Fruit fly (Drosophila melanogaster) Kc167 (cell line): ENCODE data around the gene mRpL30.

ENCODE experiments used
- Myc ChIP-seq: fragments of >200 bp; optimal IDR thresholded peaks from 2 replicates; lab custom pipeline; 2017; ENCODE audit warnings: missing external identifiers
- Sin3A ChIP-seq: fragments of >200 bp; optimal IDR thresholded peaks from 2 replicates; lab custom pipeline; 2018; ENCODE audit warnings: missing external identifiers
- h ChIP-seq: fragments of >200 bp; optimal IDR thresholded peaks from 3 replicates; lab custom pipeline; 2018; ENCODE audit warnings: missing external identifiers
- insv ChIP-seq: fragments of >200 bp; optimal IDR thresholded peaks from 3 replicates; lab custom pipeline; 2018; ENCODE audit warnings: missing external identifiers
- psq ChIP-seq: fragments of >200 bp; optimal IDR thresholded peaks from 2 replicates; lab custom pipeline; 2017; ENCODE audit warnings: missing external identifiers
- ttk ChIP-seq: sonication (Bioruptor generic); optimal IDR thresholded peaks from 2 replicates; lab custom pipeline; 2017; ENCODE audit warnings: missing external identifiers

mRpL30 gene

dm6 chrX:4660642-4661252, 13.1 kb downstream of the mRpL30 start:
- TF ChIP-seq ttk, result no peak
- no peak for TF ChIP-seq Myc (lab: Kevin White, UChicago)
- no peak for TF ChIP-seq h (lab: Kevin White, UChicago)
- TF ChIP-seq insv (lab: Kevin White, UChicago), result no peak
- TF ChIP-seq psq (lab: Kevin White, UChicago), result no peak
- TF ChIP-seq Sin3A (lab: Kevin White, UChicago), result no peak

DNA sequence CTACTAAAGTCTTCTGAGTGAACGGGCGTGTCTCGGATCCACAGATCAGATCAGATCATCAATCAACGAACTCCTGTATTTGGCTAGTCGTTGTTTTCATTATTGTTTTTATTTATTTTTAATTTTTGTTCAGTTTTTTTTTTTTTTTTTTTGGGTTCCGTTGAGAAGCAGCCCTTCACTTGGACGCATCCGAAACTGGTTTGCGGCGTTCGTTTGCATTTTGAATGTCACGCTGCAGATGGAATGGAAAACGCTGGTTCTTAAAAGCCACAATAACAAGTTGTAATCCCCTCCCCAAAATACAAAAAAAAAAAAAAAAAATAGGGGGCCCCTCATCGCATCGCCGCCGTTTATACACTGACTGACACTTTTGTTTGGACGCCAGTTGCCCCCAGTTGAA, 16.4 kb downstream of the mRpL30 start:
- TF ChIP-seq Sin3A (lab: Kevin White, UChicago) (no peak), psq (lab: Kevin White, UChicago) (no peak), ttk (no peak), insv (lab: Kevin White, UChicago) (no peak), h (lab: Kevin White, UChicago) (no peak), Myc (lab: Kevin White, UChicago) (no peak)

dm6 chrX:4666650-4667360, 19.1 kb downstream of the mRpL30 start, which contains the start of gene CG3009:
CG3009 (minus strand) TSS chrX:4666700.
- TF ChIP-seq ttk (no peak), Myc (lab: Kevin White, UChicago) (no peak), insv (lab: Kevin White, UChicago) (no peak), Sin3A (lab: Kevin White, UChicago) (no peak), psq (lab: Kevin White, UChicago) (no peak), h (lab: Kevin White, UChicago) (no peak)

DNA sequence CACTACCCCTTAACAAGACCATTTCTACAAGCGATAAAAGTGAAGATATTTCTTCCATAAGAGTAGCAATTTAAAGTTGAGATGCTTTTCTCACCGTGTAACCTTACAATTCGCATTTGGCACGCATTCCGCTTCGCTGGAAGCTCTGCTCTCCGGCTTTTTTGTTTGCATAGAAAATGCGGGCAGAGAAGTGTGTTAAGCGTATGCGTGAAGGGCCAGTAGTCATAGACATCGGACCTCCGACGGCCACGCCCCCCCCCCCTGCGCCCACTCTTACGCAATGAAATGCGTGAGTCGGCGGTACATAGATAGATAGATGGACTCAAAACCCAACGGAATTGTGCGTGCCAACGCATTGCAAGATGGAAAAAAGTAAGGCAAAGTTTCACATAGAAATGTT, 21.8 kb downstream of the mRpL30 start:
- TF ChIP-seq psq (lab: Kevin White, UChicago) (no peak), h (lab: Kevin White, UChicago) (no peak), Myc (lab: Kevin White, UChicago) (no peak), ttk (no peak), Sin3A (lab: Kevin White, UChicago) (no peak), insv (lab: Kevin White, UChicago) (no peak)

- no peak for TF ChIP-seq ttk
- TF ChIP-seq psq (lab: Kevin White, UChicago), result no peak
- TF ChIP-seq h (lab: Kevin White, UChicago), result no peak
- no peak for TF ChIP-seq Myc (lab: Kevin White, UChicago)
- no peak for TF ChIP-seq insv (lab: Kevin White, UChicago)
Observed at dm6 chrX:4671194-4671626, 23.5 kb downstream of the mRpL30 start.

DNA sequence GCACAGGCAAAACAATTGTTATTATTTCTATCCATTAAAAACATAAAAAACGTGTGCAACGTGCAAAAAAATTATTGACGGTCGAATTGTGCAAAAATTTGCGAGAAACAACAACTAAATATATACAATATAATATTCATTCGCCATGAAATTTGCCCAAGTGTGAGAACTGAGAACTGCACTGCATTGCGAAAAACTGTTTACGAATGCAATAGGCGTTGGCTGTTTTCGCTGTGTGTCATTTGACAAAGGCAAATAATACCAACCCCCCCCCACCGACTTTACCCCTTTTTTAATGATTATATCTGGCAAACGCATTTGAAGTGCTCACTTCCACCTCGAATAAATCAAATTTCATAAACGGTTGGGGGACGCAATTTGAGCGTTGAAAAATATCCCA, 27.4 kb downstream of the mRpL30 start:
- no peak for TF ChIP-seq ttk
- TF ChIP-seq h (lab: Kevin White, UChicago), result no peak
- no peak for TF ChIP-seq Myc (lab: Kevin White, UChicago)
- TF ChIP-seq insv (lab: Kevin White, UChicago), result no peak
- no peak for TF ChIP-seq Sin3A (lab: Kevin White, UChicago)
- TF ChIP-seq psq (lab: Kevin White, UChicago), result no peak

DNA sequence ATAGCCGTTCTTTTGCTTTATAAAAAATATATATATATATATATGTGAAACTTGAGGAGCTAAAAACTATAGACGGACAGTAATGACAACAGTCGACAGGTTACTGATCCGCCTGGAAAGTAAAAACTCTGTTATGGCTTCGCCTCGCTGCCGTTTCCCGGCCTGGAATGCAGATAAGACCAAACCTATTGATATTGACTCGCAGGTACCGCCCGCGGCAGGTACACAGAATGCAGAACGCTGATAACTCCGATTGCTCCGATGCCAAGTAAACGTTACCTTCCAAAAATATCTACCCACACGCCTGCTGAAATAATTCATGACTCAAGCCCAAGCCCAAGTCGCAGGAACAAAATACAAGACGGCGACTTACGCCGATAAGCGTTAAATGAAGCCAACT, 29.8 kb downstream of the mRpL30 start:
- TF ChIP-seq psq (lab: Kevin White, UChicago), result no peak
- no peak for TF ChIP-seq ttk
- TF ChIP-seq Sin3A (lab: Kevin White, UChicago), result no peak

DNA sequence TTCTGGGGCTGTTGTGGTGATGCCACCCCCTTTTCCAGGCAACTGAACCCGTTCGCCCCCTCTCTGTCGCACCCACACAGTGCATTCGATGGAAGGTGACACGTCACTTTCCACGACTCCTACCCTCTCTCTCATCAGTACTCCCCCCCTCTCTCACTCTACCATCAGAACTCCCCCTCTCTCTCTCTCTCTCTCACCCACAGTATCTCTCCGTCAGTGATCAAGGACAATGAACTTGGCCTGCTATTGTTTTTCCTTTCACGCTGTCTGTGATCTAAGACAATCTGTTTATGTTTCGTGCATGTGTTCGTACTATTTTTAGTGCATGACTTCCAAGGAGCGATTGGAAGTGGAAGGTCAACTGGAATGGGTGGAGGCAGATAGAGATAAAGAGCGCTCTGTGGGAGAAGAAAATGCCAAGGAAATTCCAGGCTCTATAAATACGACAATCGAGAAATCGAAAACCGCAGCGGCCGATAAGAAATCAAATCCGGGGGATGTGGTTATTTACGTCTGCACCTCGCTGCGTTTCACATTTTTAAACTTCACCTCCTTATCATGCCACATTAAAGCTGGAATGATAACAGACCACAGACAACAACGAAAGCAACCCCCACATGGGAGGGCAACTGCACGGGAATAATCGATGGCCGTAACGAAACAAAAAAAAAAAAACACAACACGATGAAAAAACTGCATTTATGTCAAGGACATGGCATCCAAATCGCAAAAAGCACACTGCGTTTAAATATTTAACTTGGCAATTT, 30.7 kb downstream of the mRpL30 start:
- no peak for TF ChIP-seq ttk
- TF ChIP-seq insv (lab: Kevin White, UChicago), result no peak
- TF ChIP-seq Myc (lab: Kevin White, UChicago), result no peak
- TF ChIP-seq psq (lab: Kevin White, UChicago), result no peak
- no peak for TF ChIP-seq h (lab: Kevin White, UChicago)
- no peak for TF ChIP-seq Sin3A (lab: Kevin White, UChicago)

dm6 chrX:4678913-4679812, 31.5 kb downstream of the mRpL30 start, which contains the start of gene fzr:
fzr (minus strand) TSS chrX:4679537.
- TF ChIP-seq Myc (lab: Kevin White, UChicago) (no peak), h (lab: Kevin White, UChicago) (no peak), ttk (no peak), insv (lab: Kevin White, UChicago) (no peak), psq (lab: Kevin White, UChicago) (no peak), Sin3A (lab: Kevin White, UChicago) (no peak)

DNA sequence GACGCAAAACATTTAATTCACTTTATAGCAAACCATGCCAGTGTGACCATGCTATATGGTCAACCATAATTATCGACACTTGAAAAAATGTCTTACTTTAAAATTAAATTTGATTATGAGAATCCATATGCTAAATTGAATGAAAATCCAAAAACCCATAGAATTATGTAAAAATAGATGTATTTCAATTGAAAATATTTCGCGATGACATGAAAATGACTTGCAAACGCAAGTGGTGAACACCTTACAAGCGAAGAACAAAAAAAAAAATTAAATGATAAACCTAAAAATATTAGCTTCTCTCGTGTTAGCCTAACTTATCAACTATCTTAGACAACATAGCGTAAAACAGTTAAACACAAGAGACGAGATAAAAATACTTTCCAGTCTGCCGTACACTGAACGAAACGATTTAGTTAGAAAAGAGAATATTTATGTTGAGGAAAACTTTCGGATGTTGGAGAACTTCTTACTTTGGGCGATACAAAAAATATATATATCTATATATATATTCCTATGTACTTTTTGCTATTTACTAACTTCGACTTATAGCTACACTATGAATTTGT, 32.2 kb downstream of the mRpL30 start:
- TF ChIP-seq Myc (lab: Kevin White, UChicago), result no peak
- TF ChIP-seq psq (lab: Kevin White, UChicago), result no peak
- TF ChIP-seq insv (lab: Kevin White, UChicago), result no peak
- TF ChIP-seq h (lab: Kevin White, UChicago), result no peak
- no peak for TF ChIP-seq Sin3A (lab: Kevin White, UChicago)
- TF ChIP-seq ttk, result no peak
